Fruit fly (Drosophila melanogaster) whole organism, wandering third instar larva: ENCODE measurements around the gene CG13786.

Experiments used
- Dfd ChIP-seq: fragments of >200 bp; optimal IDR thresholded peaks from 2 replicates; lab custom pipeline; 2017; ENCODE audit warnings: missing biosample characterization, missing genetic modification characterization
- Dif ChIP-seq: fragments of 200-275, 200-300 bp; sonication (Bioruptor generic); optimal IDR thresholded peaks from 2 replicates; lab custom pipeline; 2018; ENCODE audit warnings: missing biosample characterization, missing genetic modification characterization; ENCODE audit not compliant: partially characterized antibody
- GATAd ChIP-seq: sonication (Bioruptor generic); optimal IDR thresholded peaks from 2 replicates; lab custom pipeline; 2016; ENCODE audit warnings: missing biosample characterization, missing genetic modification characterization
- Hnf4 ChIP-seq: fragments of 200-800 bp; sonication (Bioruptor generic); optimal IDR thresholded peaks from 2 replicates; lab custom pipeline; 2016; ENCODE audit warnings: missing biosample characterization, mild to moderate bottlenecking, missing genetic modification characterization
- Mio ChIP-seq: sonication (Bioruptor generic); optimal IDR thresholded peaks from 2 replicates; lab custom pipeline; 2016; ENCODE audit warnings: missing biosample characterization, missing genetic modification characterization
- Sp1 ChIP-seq: fragments of 200-800 bp; sonication (Bioruptor generic); optimal IDR thresholded peaks from 3 replicates; lab custom pipeline; 2019; ENCODE audit warnings: missing biosample characterization, mild to moderate bottlenecking, missing genetic modification characterization, moderate library complexity
- br ChIP-seq: fragments of 200-800 bp; sonication (Bioruptor generic); optimal IDR thresholded peaks from 2 replicates; lab custom pipeline; 2016; ENCODE audit warnings: missing biosample characterization, missing genetic modification characterization
- fru ChIP-seq: fragments of 200-800 bp; sonication (Bioruptor generic); optimal IDR thresholded peaks from 3 replicates; lab custom pipeline; 2016; ENCODE audit warnings: missing biosample characterization, mild to moderate bottlenecking, missing genetic modification characterization
- psq ChIP-seq: fragments of 200-800 bp; sonication (Bioruptor generic); optimal IDR thresholded peaks from 3 replicates; lab custom pipeline; 2017; ENCODE audit warnings: missing biosample characterization, mild to moderate bottlenecking, missing genetic modification characterization, moderate library complexity
- sage ChIP-seq: fragments of 200-800 bp; sonication (Bioruptor generic); optimal IDR thresholded peaks from 2 replicates; lab custom pipeline; 2016; ENCODE audit warnings: missing biosample characterization, mild to moderate bottlenecking, missing genetic modification characterization
- sv ChIP-seq: fragments of 200-800 bp; sonication (Bioruptor generic); optimal IDR thresholded peaks from 3 replicates; lab custom pipeline; 2016; ENCODE audit warnings: missing biosample characterization, missing genetic modification characterization
- tai ChIP-seq: sonication (Bioruptor generic); optimal IDR thresholded peaks from 2 replicates; lab custom pipeline; 2016; ENCODE audit warnings: missing biosample characterization, missing genetic modification characterization
- usp ChIP-seq: fragments of >200 bp; optimal IDR thresholded peaks from 2 replicates; lab custom pipeline; 2017; ENCODE audit warnings: missing biosample characterization, missing genetic modification characterization

DNA sequence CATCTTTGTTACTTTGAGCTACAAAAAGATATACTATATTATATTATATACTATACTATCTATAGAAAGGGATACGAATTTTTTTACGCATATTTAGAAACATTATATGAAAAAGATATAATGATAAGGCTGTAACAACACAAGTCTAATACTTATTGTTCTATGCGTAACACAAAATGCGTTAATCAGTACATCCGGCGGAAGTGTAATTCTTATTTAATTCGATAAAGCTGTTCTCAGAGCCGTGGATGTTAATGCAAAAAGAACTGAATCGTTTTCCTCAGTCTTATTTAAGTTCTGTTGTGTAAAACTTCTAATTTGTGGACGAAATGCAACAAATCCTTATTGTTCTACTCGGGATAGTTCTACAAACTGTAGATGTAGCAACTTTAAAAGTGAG lies 25.3 kb downstream of the CG13786 start, which contains the start of gene CG43799:
- TF ChIP-seq fru (no peak), sage (GFP tag; lab: Kevin White, UChicago) (no peak), Mio (no peak), psq (no peak), usp (no peak), br (GFP tag; lab: Kevin White, UChicago) (no peak), sv (GFP tag; lab: Kevin White, UChicago) (no peak), GATAd (GFP tag; lab: Kevin White, UChicago) (no peak), Dfd (GFP tag; lab: Kevin White, UChicago) (no peak), Dif (GFP tag; lab: Kevin White, UChicago) (no peak), Sp1 (GFP tag; lab: Kevin White, UChicago) (no peak), tai (GFP tag; lab: Kevin White, UChicago) (no peak), Hnf4 (GFP tag; lab: Kevin White, UChicago) (no peak)
